Fruit fly (Drosophila melanogaster) whole organism, embryonic: ENCODE results near the gene CG31268.

Source experiments
- Adf1 ChIP-seq: fragments of 200-800 bp; sonication (Bioruptor generic); IDR thresholded peaks from 2 replicates; pipeline ENCODE4 v1.3.6; 2022; ENCODE audit warnings: missing biosample characterization, missing genetic modification characterization
- Aef1 ChIP-seq: fragments of 200-800 bp; sonication (Bioruptor generic); IDR thresholded peaks from 3 replicates; pipeline ENCODE4 v1.3.6; 2022; ENCODE audit warnings: missing biosample characterization, missing genetic modification characterization
- Bdp1 ChIP-seq: fragments of 200-800 bp; sonication (Bioruptor generic); optimal IDR thresholded peaks from 3 replicates; lab custom pipeline; 2016; ENCODE audit warnings: missing biosample characterization, missing genetic modification characterization
- Blimp-1 ChIP-seq: fragments of 200-800 bp; sonication (Bioruptor generic); optimal IDR thresholded peaks from 3 replicates; lab custom pipeline; 2018; ENCODE audit warnings: missing biosample characterization, missing genetic modification characterization, mild to moderate bottlenecking, moderate library complexity, missing genetic modification reagents
- BtbVII ChIP-seq: fragments of 200-800 bp; sonication (Bioruptor generic); optimal IDR thresholded peaks from 3 replicates; lab custom pipeline; 2017; ENCODE audit warnings: missing biosample characterization, mild to moderate bottlenecking, missing genetic modification characterization
- CG10321 ChIP-seq: fragments of 200-800 bp; sonication (Bioruptor generic); IDR thresholded peaks from 2 replicates; pipeline ENCODE4 v1.3.6; 2022; ENCODE audit warnings: missing biosample characterization, missing genetic modification characterization
- CG10959 ChIP-seq: fragments of 200-800 bp; sonication (Bioruptor generic); IDR thresholded peaks from 2 replicates; pipeline ENCODE4 v1.3.6; 2022; ENCODE audit warnings: missing biosample characterization, missing genetic modification characterization
- CG14860 ChIP-seq: fragments of 200-800 bp; sonication (Bioruptor generic); IDR thresholded peaks from 3 replicates; pipeline ENCODE4 v1.3.6; 2022; ENCODE audit warnings: missing biosample characterization, missing genetic modification characterization; ENCODE audit not compliant: partially characterized antibody
- CG14965 ChIP-seq: fragments of 200-800 bp; sonication (Bioruptor generic); optimal IDR thresholded peaks from 2 replicates; lab custom pipeline; 2016; ENCODE audit warnings: missing biosample characterization, missing genetic modification characterization, borderline replicate concordance
- CG15269 ChIP-seq: fragments of 200-800 bp; sonication (Bioruptor generic); optimal IDR thresholded peaks from 2 replicates; lab custom pipeline; 2018; ENCODE audit warnings: missing biosample characterization, mild to moderate bottlenecking, missing genetic modification characterization, moderate library complexity
- CG15601 ChIP-seq: fragments of 200-800 bp; sonication (Bioruptor generic); optimal IDR thresholded peaks from 3 replicates; lab custom pipeline; 2019; ENCODE audit warnings: missing biosample characterization, mild to moderate bottlenecking, missing genetic modification characterization, moderate library complexity
- CG1647 ChIP-seq: fragments of 200-800 bp; sonication (Bioruptor generic); optimal IDR thresholded peaks from 3 replicates; lab custom pipeline; 2016; ENCODE audit warnings: missing biosample characterization, missing genetic modification characterization
- CG2712 ChIP-seq: fragments of 200-800 bp; optimal IDR thresholded peaks from 3 replicates; lab custom pipeline; 2019; ENCODE audit warnings: missing biosample characterization, mild to moderate bottlenecking, missing genetic modification characterization, moderate library complexity
- CG32767 ChIP-seq: fragments of 200-800 bp; sonication (Bioruptor generic); IDR thresholded peaks from 2 replicates; pipeline ENCODE4 v1.3.6; 2022; ENCODE audit warnings: missing biosample characterization, missing genetic modification characterization
- CG3847 ChIP-seq: fragments of 200-800 bp; sonication (Bioruptor generic); IDR thresholded peaks from 2 replicates; pipeline ENCODE4 v1.3.6; 2022; ENCODE audit warnings: missing biosample characterization, missing genetic modification characterization
- CG4404 ChIP-seq: fragments of 200-800 bp; sonication (Bioruptor generic); IDR thresholded peaks from 2 replicates; pipeline ENCODE4 v1.3.6; 2022; ENCODE audit warnings: missing biosample characterization, missing genetic modification characterization
- CG6175 ChIP-seq: fragments of 200-800 bp; sonication (Bioruptor generic); IDR thresholded peaks from 3 replicates; pipeline ENCODE4 v1.3.6; 2022; ENCODE audit warnings: missing biosample characterization, missing genetic modification characterization
- CG7839 ChIP-seq: fragments of 200-800 bp; sonication (Bioruptor generic); optimal IDR thresholded peaks from 3 replicates; lab custom pipeline; 2018; ENCODE audit warnings: missing biosample characterization, mild to moderate bottlenecking, missing genetic modification characterization, moderate library complexity
- CG8765 ChIP-seq: fragments of 200-800 bp; sonication (Bioruptor generic); IDR thresholded peaks from 2 replicates; pipeline ENCODE4 v1.3.6; 2022; ENCODE audit warnings: missing biosample characterization, missing genetic modification characterization
- CG8924 ChIP-seq: fragments of 200-800 bp; optimal IDR thresholded peaks from 3 replicates; lab custom pipeline; 2019; ENCODE audit warnings: missing biosample characterization, mild to moderate bottlenecking, missing genetic modification characterization, moderate library complexity
- CrebB ChIP-seq: fragments of 200-800 bp; sonication (Bioruptor generic); optimal IDR thresholded peaks from 3 replicates; lab custom pipeline; 2018; ENCODE audit warnings: missing biosample characterization, mild to moderate bottlenecking, missing genetic modification characterization
- Dip3 ChIP-seq: fragments of 200-800 bp; sonication (Bioruptor generic); optimal IDR thresholded peaks from 3 replicates; lab custom pipeline; 2016; ENCODE audit warnings: missing biosample characterization, missing genetic modification characterization
- Dll ChIP-seq: fragments of 200-800 bp; sonication (Bioruptor generic); IDR thresholded peaks from 4 replicates; pipeline ENCODE4 v1.3.6; 2022; ENCODE audit warnings: missing biosample characterization, missing genetic modification characterization; ENCODE audit not compliant: partially characterized antibody
- E2f2 ChIP-seq: fragments of 200-800 bp; sonication (Bioruptor generic); IDR thresholded peaks from 2 replicates; pipeline ENCODE4 v1.3.6; 2022; ENCODE audit warnings: missing biosample characterization, missing genetic modification characterization
- HLH3B ChIP-seq: fragments of 200-800 bp; sonication (Bioruptor generic); IDR thresholded peaks from 2 replicates; pipeline ENCODE4 v1.3.6; 2022; ENCODE audit warnings: missing biosample characterization, missing genetic modification characterization
- Hr78 ChIP-seq, 2 experiments: fragments of 200-800 bp in 1 of 2; fragments of >200 bp in 1 of 2; sonication (Bioruptor generic) in 1 of 2; optimal IDR thresholded peaks; 2 replicates each; lab custom pipeline; 2017 to 2019; ENCODE audit warnings: missing biosample characterization in 2 of 2, missing genetic modification characterization in 2 of 2, mild to moderate bottlenecking in 1 of 2, moderate library complexity in 1 of 2
- Mad ChIP-seq: fragments of 200-800 bp; sonication (Bioruptor generic); optimal IDR thresholded peaks from 2 replicates; lab custom pipeline; 2016; ENCODE audit warnings: missing biosample characterization, missing genetic modification characterization
- NC2α ChIP-seq: fragments of 200-800 bp; sonication (Bioruptor generic); optimal IDR thresholded peaks from 2 replicates; lab custom pipeline; 2016; ENCODE audit warnings: missing biosample characterization, missing genetic modification characterization
- Nf-YB ChIP-seq: fragments of 200-800 bp; sonication (Bioruptor generic); optimal IDR thresholded peaks from 3 replicates; lab custom pipeline; 2019; ENCODE audit warnings: missing biosample characterization, mild to moderate bottlenecking, missing genetic modification characterization, moderate library complexity
- Nf-YC ChIP-seq: fragments of 200-800 bp; optimal IDR thresholded peaks from 3 replicates; lab custom pipeline; 2019; ENCODE audit warnings: missing biosample characterization, mild to moderate bottlenecking, missing genetic modification characterization, moderate library complexity
- Rfx ChIP-seq: fragments of 200-800 bp; sonication (Bioruptor generic); IDR thresholded peaks from 2 replicates; pipeline ENCODE4 v1.3.6; 2022; ENCODE audit warnings: missing biosample characterization, missing genetic modification characterization
- Ssrp ChIP-seq: fragments of 200-800 bp; sonication (Bioruptor generic); optimal IDR thresholded peaks from 2 replicates; lab custom pipeline; 2018; ENCODE audit warnings: missing biosample characterization, mild to moderate bottlenecking, missing genetic modification characterization, moderate library complexity
- cad ChIP-seq: fragments of >200 bp; optimal IDR thresholded peaks from 2 replicates; lab custom pipeline; 2017; ENCODE audit warnings: missing biosample characterization, missing genetic modification characterization
- ci ChIP-seq: fragments of 200-800 bp; sonication (Bioruptor generic); IDR thresholded peaks from 3 replicates; pipeline ENCODE4 v1.3.6; 2022; ENCODE audit warnings: missing biosample characterization, missing genetic modification characterization
- exex ChIP-seq: fragments of 200-800 bp; sonication (Bioruptor generic); optimal IDR thresholded peaks from 4 replicates; lab custom pipeline; 2018; ENCODE audit warnings: missing biosample characterization, mild to moderate bottlenecking, missing genetic modification characterization, moderate library complexity
- gfzf ChIP-seq: fragments of 200-800 bp; sonication (Bioruptor generic); optimal IDR thresholded peaks from 2 replicates; lab custom pipeline; 2016; ENCODE audit warnings: missing biosample characterization, mild to moderate bottlenecking, missing genetic modification characterization, moderate library complexity
- gro ChIP-seq: fragments of 200-800 bp; sonication (Bioruptor generic); optimal IDR thresholded peaks from 2 replicates; lab custom pipeline; 2016; ENCODE audit warnings: missing biosample characterization, missing genetic modification characterization
- kah ChIP-seq: fragments of 200-800 bp; sonication (Bioruptor generic); optimal IDR thresholded peaks from 2 replicates; lab custom pipeline; 2018; ENCODE audit warnings: missing biosample characterization, mild to moderate bottlenecking, missing genetic modification characterization
- ken ChIP-seq: fragments of 200-800 bp; sonication (Bioruptor generic); IDR thresholded peaks from 3 replicates; pipeline ENCODE4 v1.3.6; 2022; ENCODE audit warnings: missing biosample characterization, missing genetic modification characterization
- lab ChIP-seq: fragments of 200-800 bp; sonication (Bioruptor generic); optimal IDR thresholded peaks from 3 replicates; lab custom pipeline; 2017; ENCODE audit warnings: missing biosample characterization, missing genetic modification characterization, mild to moderate bottlenecking, moderate library complexity, missing genetic modification reagents
- luna ChIP-seq: fragments of 200-800 bp; sonication (Bioruptor generic); optimal IDR thresholded peaks from 2 replicates; lab custom pipeline; 2016; ENCODE audit warnings: missing biosample characterization, missing genetic modification characterization
- odd ChIP-seq: fragments of 200-800 bp; sonication (Bioruptor generic); optimal IDR thresholded peaks from 2 replicates; lab custom pipeline; 2017; ENCODE audit warnings: missing biosample characterization, mild to moderate bottlenecking, missing genetic modification characterization
- pfk ChIP-seq: fragments of 200-800 bp; sonication (Bioruptor generic); optimal IDR thresholded peaks from 2 replicates; lab custom pipeline; 2018; ENCODE audit warnings: missing biosample characterization, mild to moderate bottlenecking, missing genetic modification characterization, moderate library complexity
- slbo ChIP-seq: fragments of 200-800 bp; sonication (Bioruptor generic); IDR thresholded peaks from 2 replicates; pipeline ENCODE4 v1.3.6; 2022; ENCODE audit warnings: missing biosample characterization, missing genetic modification characterization
- tna ChIP-seq: fragments of 200-800 bp; sonication (Bioruptor generic); IDR thresholded peaks from 2 replicates; pipeline ENCODE4 v1.3.6; 2022; ENCODE audit warnings: missing biosample characterization, missing genetic modification characterization; ENCODE audit not compliant: partially characterized antibody
- toy ChIP-seq: fragments of 200-800 bp; sonication (Bioruptor generic); IDR thresholded peaks from 2 replicates; pipeline ENCODE4 v1.3.6; 2022; ENCODE audit warnings: missing biosample characterization, missing genetic modification characterization
- twi ChIP-seq: fragments of 200-800 bp; optimal IDR thresholded peaks from 2 replicates; lab custom pipeline; 2019; ENCODE audit warnings: missing biosample characterization, mild to moderate bottlenecking, missing genetic modification characterization, moderate library complexity
- vnd ChIP-seq: fragments of 200-800 bp; sonication (Bioruptor generic); IDR thresholded peaks from 3 replicates; pipeline ENCODE4 v1.3.6; 2022; ENCODE audit warnings: missing biosample characterization, missing genetic modification characterization; ENCODE audit not compliant: partially characterized antibody

Gene CG31268

dm6 chr3R:17056183-17056904 is 24.7 kb downstream of the CG31268 start (continued):
- TF ChIP-seq CG15269, result peak; percentile 5
- TF ChIP-seq lab (GFP tag; lab: Kevin White, UChicago), result peak; percentile 30
- TF ChIP-seq slbo (GFP tag; lab: Robert Waterston, UW), result peak; percentile 13; the same call in 1 of the 2 replicates
- no peak for TF ChIP-seq CG15601 (tag; lab: Kevin White, UChicago)
- TF ChIP-seq CG3847, result 0 out of 2 replicates have a peak, but pooled peaks have one; percentile 34
- TF ChIP-seq Rfx (GFP tag; lab: Robert Waterston, UW), result peak; percentile 20; the same call in 1 of the 2 replicates
- no peak for TF ChIP-seq HLH3B (GFP tag; lab: Robert Waterston, UW)
- TF ChIP-seq CG2712 (tag; lab: Kevin White, UChicago), result peak; percentile 9
- peak; percentile 18 for TF ChIP-seq Dip3
- peak; percentile 17 for TF ChIP-seq Bdp1
- peak; percentile 59 for TF ChIP-seq twi (tag; lab: Kevin White, UChicago)
- no peak for TF ChIP-seq toy (GFP tag; lab: Robert Waterston, UW)
- peak; percentile 69 for TF ChIP-seq ci (GFP tag; lab: Robert Waterston, UW)
- no peak for TF ChIP-seq CG14965
- TF ChIP-seq pfk (GFP tag; lab: Kevin White, UChicago), result peak; percentile 96
- peak; percentile 34 for TF ChIP-seq odd (GFP tag; lab: Kevin White, UChicago)
- peak; percentile 77 for TF ChIP-seq gro
- TF ChIP-seq CG14860 (GFP tag; lab: Robert Waterston, UW), result 0 out of 3 replicates have a peak, but pooled peaks have one; percentile 33
- TF ChIP-seq CG10321 (GFP tag; lab: Robert Waterston, UW), result peak; percentile 58; the same call in 1 of the 2 replicates
- TF ChIP-seq cad, result peak; percentile 20
- TF ChIP-seq Blimp-1 (GFP tag; lab: Kevin White, UChicago), result peak; percentile 2
- TF ChIP-seq CG8765 (GFP tag; lab: Robert Waterston, UW), result 0 out of 2 replicates have a peak, but pooled peaks have one; percentile 56
- peak; percentile 82 for TF ChIP-seq BtbVII (GFP tag; lab: Kevin White, UChicago)
- no peak for TF ChIP-seq vnd (GFP tag; lab: Robert Waterston, UW)
- peak; percentile 62 for TF ChIP-seq Nf-YB
- TF ChIP-seq Dll (GFP tag; lab: Robert Waterston, UW), result 0 out of 4 replicates have a peak, but pooled peaks have one; percentile 44
- TF ChIP-seq luna (GFP tag; lab: Kevin White, UChicago), result no peak
- TF ChIP-seq Aef1 (GFP tag; lab: Robert Waterston, UW), result peak; percentile 76
- TF ChIP-seq Mad (GFP tag; lab: Kevin White, UChicago), result no peak
- TF ChIP-seq Ssrp, result no peak
- peak; percentile 71 for TF ChIP-seq CG8924
- TF ChIP-seq Hr78 (GFP tag; optimal IDR thresholded peaks at IDR 0.05; lab: Kevin White, UChicago), result peak in 1 of 2 experiments; percentile 59
- 0 out of 3 replicates have a peak, but pooled peaks have one; percentile 4 for TF ChIP-seq ken (GFP tag; lab: Robert Waterston, UW)
- TF ChIP-seq CrebB, result peak; percentile 31
- peak; percentile 13 for TF ChIP-seq kah
- peak; percentile 33; the same call in 1 of the 2 replicates for TF ChIP-seq E2f2
- peak; percentile 40; the same call in 1 of the 2 replicates for TF ChIP-seq CG32767 (GFP tag; lab: Robert Waterston, UW)
- TF ChIP-seq CG10959 (GFP tag; lab: Robert Waterston, UW), result no peak
- TF ChIP-seq tna (GFP tag; lab: Robert Waterston, UW), result no peak
- peak; percentile 57 for TF ChIP-seq exex (tag; lab: Kevin White, UChicago)
- TF ChIP-seq CG4404, result no peak
- TF ChIP-seq Adf1 (GFP tag; lab: Robert Waterston, UW), result peak; percentile 96
- TF ChIP-seq Nf-YC (tag; lab: Kevin White, UChicago), result peak; percentile 78
- TF ChIP-seq CG6175 (GFP tag; lab: Robert Waterston, UW), result peak; percentile 97
- no peak for TF ChIP-seq CG7839
- no peak for TF ChIP-seq NC2α (GFP tag; lab: Kevin White, UChicago)
- no peak for TF ChIP-seq gfzf (GFP tag; lab: Kevin White, UChicago)
- TF ChIP-seq CG1647, result no peak
